Worm (Caenorhabditis elegans) whole organism, early embryonic: ENCODE data around the gene M03B6.1.

Experiments used
- F13C5.2 ChIP-seq: sonication (generic microtip); optimal IDR thresholded peaks from 2 replicates; lab custom pipeline; 2017; ENCODE audit warnings: mild to moderate bottlenecking, missing genetic modification characterization, inconsistent platforms, missing compliant biosample characterization
- ama-1 ChIP-seq: fragments of 150-350 bp; optimal IDR thresholded peaks from 2 replicates; lab custom pipeline; 2014
- ceh-13 ChIP-seq: fragments of 200-800 bp; sonication (Bioruptor generic); optimal IDR thresholded peaks from 2 replicates; lab custom pipeline; 2018; ENCODE audit warnings: mild to moderate bottlenecking, missing genetic modification characterization, missing compliant biosample characterization
- ceh-36 ChIP-seq: sonication (generic microtip); optimal IDR thresholded peaks from 2 replicates; lab custom pipeline; 2016; ENCODE audit warnings: missing genetic modification characterization, inconsistent platforms, missing compliant biosample characterization
- ets-7 ChIP-seq: sonication (generic microtip); optimal IDR thresholded peaks from 2 replicates; lab custom pipeline; 2016; ENCODE audit warnings: missing genotype, missing genetic modification characterization, missing compliant biosample characterization
- flt-1 ChIP-seq: fragments of 200-800 bp; sonication (Bioruptor generic); IDR thresholded peaks from 2 replicates; pipeline ENCODE4 v1.3.6; 2022; ENCODE audit warnings: missing genetic modification characterization, missing compliant biosample characterization
- pes-1 ChIP-seq: fragments of 200-800 bp; sonication (Bioruptor generic); IDR thresholded peaks from 2 replicates; pipeline ENCODE4 v1.3.6; 2022; ENCODE audit warnings: missing genetic modification reagents, missing genetic modification characterization, missing compliant biosample characterization
- scrt-1 ChIP-seq: fragments of 200-800 bp; sonication (Bioruptor generic); IDR thresholded peaks from 2 replicates; pipeline ENCODE4 v1.3.6; 2022; ENCODE audit warnings: missing genetic modification characterization, missing compliant biosample characterization
- sea-1 ChIP-seq: fragments of 200-800 bp; sonication (Bioruptor generic); conservative IDR thresholded peaks from 2 replicates; pipeline ENCODE4 v1.3.6; 2022; ENCODE audit warnings: missing genetic modification characterization, missing compliant biosample characterization
- tbx-11 ChIP-seq: fragments of 200-800 bp; sonication (Bioruptor generic); IDR thresholded peaks from 2 replicates; pipeline ENCODE4 v1.3.6; 2022; ENCODE audit warnings: missing genetic modification characterization, missing compliant biosample characterization
- tbx-37 ChIP-seq: fragments of 200-800 bp; sonication (Bioruptor generic); conservative IDR thresholded peaks from 2 replicates; pipeline ENCODE4 v1.3.6; 2022; ENCODE audit warnings: missing genetic modification reagents, missing genetic modification characterization, missing compliant biosample characterization

ce11 chrX:13851590-13851989 is 10.2 kb downstream of the M03B6.1 start:
- no peak for TF ChIP-seq tbx-37 (GFP tag; lab: Robert Waterston, UW)
- no peak for TF ChIP-seq pes-1
- TF ChIP-seq scrt-1 (GFP tag; lab: Robert Waterston, UW), result no peak
- no peak for TF ChIP-seq F13C5.2 (tag; lab: Kevin White, UChicago)
- no peak for TF ChIP-seq ceh-13
- no peak for TF ChIP-seq ceh-36
- no peak for TF ChIP-seq sea-1 (GFP tag; lab: Robert Waterston, UW)
- no peak for TF ChIP-seq ets-7 (tag; lab: Kevin White, UChicago)
- no peak for TF ChIP-seq tbx-11 (GFP tag; lab: Robert Waterston, UW)
- TF ChIP-seq ama-1 (lab: Kevin White, UChicago), result no peak
- no peak for TF ChIP-seq flt-1
